Worm (Caenorhabditis elegans): ENCODE measurements around the gene hex-3.

DNA sequence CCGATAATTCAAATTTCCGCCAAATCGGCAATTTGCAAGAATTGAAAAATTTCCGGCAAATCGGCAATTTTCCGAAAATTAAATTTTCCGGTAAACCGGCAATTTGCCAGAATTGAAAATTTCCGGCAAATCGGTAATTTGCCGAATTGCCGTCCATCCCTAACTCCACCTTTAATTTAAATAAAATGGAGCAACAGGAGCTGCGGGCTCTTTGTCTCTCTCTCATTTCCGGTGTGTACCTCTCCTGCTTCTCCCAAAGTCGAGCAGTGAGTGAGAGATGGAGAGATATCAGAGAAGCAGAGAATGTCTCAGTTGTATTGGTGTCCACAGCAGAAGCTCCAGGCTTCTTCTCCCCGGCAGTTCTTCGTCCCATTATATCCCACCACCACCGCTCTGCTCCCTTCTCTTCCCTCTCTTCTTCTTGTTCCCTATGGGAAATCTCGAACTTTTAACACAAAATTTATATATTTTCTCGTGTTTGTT, 6.4 kb downstream of the hex-3 start, which contains the start of gene Y39A1C.1:
- TF ChIP-seq pha-4 (GFP tag; IDR thresholded peaks at IDR 0.05) (no peak), pha-4 (tag; optimal IDR thresholded peaks at IDR 0.05) (no peak), unc-62 (GFP tag; optimal IDR thresholded peaks at IDR 0.05 in 1 of 2) (no peak), unc-62 (tag; optimal IDR thresholded peaks at IDR 0.05) (no peak), F49E8.2 (tag; optimal IDR thresholded peaks at IDR 0.05; ENCODE audit: borderline replicate concordance) (no peak), T20F7.1 (GFP tag; optimal IDR thresholded peaks at IDR 0.05) (no peak), zip-2 (tag; optimal IDR thresholded peaks at IDR 0.05) (no peak), saeg-2 (GFP tag; IDR thresholded peaks at IDR 0.05) (no peak), mdl-1 (tag; optimal IDR thresholded peaks at IDR 0.05) (no peak), duxl-1 (tag; optimal IDR thresholded peaks at IDR 0.05; ENCODE audit: poor library complexity) (no peak), aly-2 (tag; optimal IDR thresholded peaks at IDR 0.05) (no peak)

Measured in whole organism, L4 larva.